Worm (Caenorhabditis elegans) whole organism, late embryonic: ENCODE results near the gene R10E9.4.

Source experiments
- F13H6.1 ChIP-seq: sonication (generic microtip); optimal IDR thresholded peaks from 2 replicates; lab custom pipeline; 2016; ENCODE audit warnings: missing genetic modification characterization, missing compliant biosample characterization
- K09A11.1 ChIP-seq: sonication (generic microtip); optimal IDR thresholded peaks from 2 replicates; lab custom pipeline; 2017; ENCODE audit warnings: antibody characterized with exemption, mild to moderate bottlenecking, missing genetic modification characterization, missing compliant biosample characterization; ENCODE audit not compliant: insufficient read depth
- ama-1 ChIP-seq: fragments of 150-350 bp; optimal IDR thresholded peaks from 2 replicates; lab custom pipeline; 2014

- TF ChIP-seq ama-1, result no peak
- no peak for TF ChIP-seq F13H6.1 (tag; lab: Kevin White, UChicago)
- TF ChIP-seq K09A11.1 (tag; lab: Kevin White, UChicago), result no peak
Measured at ce11 chrIII:3987759-3988158, 15.2 kb upstream of the R10E9.4 start, which contains the start of gene C36E8.6.
